Fruit fly (Drosophila melanogaster) Kc167 (cell line): Measurements from ENCODE around the gene CG4962.

ENCODE experiments used
- Myc ChIP-seq: fragments of >200 bp; optimal IDR thresholded peaks from 2 replicates; lab custom pipeline; 2017; ENCODE audit warnings: missing external identifiers
- Sin3A ChIP-seq: fragments of >200 bp; optimal IDR thresholded peaks from 2 replicates; lab custom pipeline; 2018; ENCODE audit warnings: missing external identifiers
- h ChIP-seq: fragments of >200 bp; optimal IDR thresholded peaks from 3 replicates; lab custom pipeline; 2018; ENCODE audit warnings: missing external identifiers
- insv ChIP-seq: fragments of >200 bp; optimal IDR thresholded peaks from 3 replicates; lab custom pipeline; 2018; ENCODE audit warnings: missing external identifiers
- psq ChIP-seq: fragments of >200 bp; optimal IDR thresholded peaks from 2 replicates; lab custom pipeline; 2017; ENCODE audit warnings: missing external identifiers
- ttk ChIP-seq: sonication (Bioruptor generic); optimal IDR thresholded peaks from 2 replicates; lab custom pipeline; 2017; ENCODE audit warnings: missing external identifiers

CG4962 gene

dm6 chr3L:16257118-16257627 is 38.2 kb downstream of the CG4962 start, which contains the start of gene CG13054:
CG13054 (minus strand) TSS chr3L:16257191.
- no peak for TF ChIP-seq h (lab: Kevin White, UChicago)
- no peak for TF ChIP-seq psq (lab: Kevin White, UChicago)
- no peak for TF ChIP-seq ttk (lab: Kevin White, UChicago)
- TF ChIP-seq Sin3A (lab: Kevin White, UChicago): no peak
- no peak for TF ChIP-seq insv (lab: Kevin White, UChicago)
- TF ChIP-seq Myc: no peak

DNA sequence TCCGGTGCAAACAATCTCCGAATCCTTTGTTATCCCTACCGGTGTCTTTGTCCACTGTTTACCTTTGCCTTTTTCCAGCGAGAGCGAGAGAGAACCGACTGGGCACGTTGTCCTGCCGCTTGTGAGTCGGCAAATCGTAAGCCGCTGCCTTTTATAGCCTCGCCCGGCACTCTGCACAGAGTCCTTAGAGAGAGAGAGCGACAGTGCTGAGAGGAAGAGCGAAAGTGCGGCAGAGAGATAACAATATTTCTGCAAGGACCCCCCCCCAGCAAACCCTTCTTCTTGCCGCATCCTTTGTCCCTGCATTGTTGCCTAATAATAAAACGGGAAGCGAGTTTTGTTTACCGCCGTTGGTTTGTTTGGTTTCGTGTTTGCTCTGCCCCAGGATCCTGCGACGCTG is 43.1 kb downstream of the CG4962 start, which contains the start of gene CG13055:
Gene CG13055, minus strand, starts transcription at position 101 of the 400 bp plus-strand sequence.
- TF ChIP-seq ttk (lab: Kevin White, UChicago) (no peak), insv (lab: Kevin White, UChicago) (no peak), Sin3A (lab: Kevin White, UChicago) (no peak)
